Worm (Caenorhabditis elegans) whole organism, mixed stage, embryonic: ENCODE results near the gene pigw-1.

ENCODE experiments used
- M03D4.4 ChIP-seq: sonication (generic microtip); optimal IDR thresholded peaks from 2 replicates; lab custom pipeline; 2017; ENCODE audit warnings: mild to moderate bottlenecking, missing genetic modification characterization, missing compliant biosample characterization
- blmp-1 ChIP-seq: fragments of 150-350 bp; optimal IDR thresholded peaks from 2 replicates; lab custom pipeline; 2014; ENCODE audit warnings: missing biosample characterization, missing genetic modification characterization
- ceh-43 ChIP-seq: fragments of 200-800 bp; sonication (Bioruptor generic); optimal IDR thresholded peaks from 2 replicates; lab custom pipeline; 2018; ENCODE audit warnings: mild to moderate bottlenecking, missing genetic modification characterization, moderate library complexity, missing compliant biosample characterization
- nhr-2 ChIP-seq: fragments of 150-350 bp; optimal IDR thresholded peaks from 2 replicates; lab custom pipeline; 2014; ENCODE audit warnings: missing biosample characterization, missing genetic modification characterization
- nhr-76 ChIP-seq: sonication (generic microtip); optimal IDR thresholded peaks from 2 replicates; lab custom pipeline; 2017; ENCODE audit warnings: missing biosample characterization, missing genetic modification characterization
- unc-39 ChIP-seq: fragments of 150-350 bp; optimal IDR thresholded peaks from 2 replicates; lab custom pipeline; 2014; ENCODE audit warnings: missing biosample characterization, missing genetic modification characterization
- unc-62 ChIP-seq: fragments of 150-350 bp; optimal IDR thresholded peaks from 2 replicates; lab custom pipeline; 2014; ENCODE audit warnings: missing biosample characterization, missing genetic modification reagents, missing genetic modification characterization

DNA sequence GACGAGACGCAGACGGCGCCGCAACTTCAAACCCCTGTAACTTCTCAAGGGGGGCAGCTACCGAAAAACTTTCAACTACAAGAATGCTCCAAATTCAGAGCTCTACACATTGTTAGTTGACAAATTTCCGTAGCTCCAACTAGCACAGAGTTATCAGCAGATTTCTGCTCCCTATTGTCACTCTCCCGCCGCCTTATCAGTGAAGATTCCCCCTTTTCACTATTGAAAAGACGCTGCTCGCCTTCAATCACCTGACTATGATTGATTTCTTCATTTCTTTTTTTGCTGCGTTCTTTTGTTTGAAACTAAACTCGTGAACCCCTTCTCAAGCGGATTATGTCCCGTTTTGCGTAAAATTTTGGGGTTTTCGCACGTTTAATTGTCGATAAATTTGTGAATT, 37.6 kb upstream of the pigw-1 start:
- TF ChIP-seq unc-62 (GFP tag; lab: Kevin White, UChicago), result no peak
- no peak for TF ChIP-seq nhr-2
- TF ChIP-seq unc-39 (tag; lab: Kevin White, UChicago), result no peak
- TF ChIP-seq ceh-43, result no peak
- no peak for TF ChIP-seq nhr-76 (tag; lab: Kevin White, UChicago)
- no peak for TF ChIP-seq M03D4.4 (tag; lab: Kevin White, UChicago)
- TF ChIP-seq blmp-1 (tag; lab: Kevin White, UChicago), result no peak
